Worm (Caenorhabditis elegans) whole organism, young adult: ENCODE measurements around the gene R02D5.1.

Experiments used
- C17E4.6 ChIP-seq: fragments of 200-800 bp; sonication (Bioruptor generic); IDR thresholded peaks from 2 replicates; pipeline ENCODE4 v1.3.6; 2022; ENCODE audit warnings: missing genetic modification reagents, missing genetic modification characterization, missing compliant biosample characterization
- F23B12.7 ChIP-seq: sonication (generic microtip); optimal IDR thresholded peaks from 2 replicates; lab custom pipeline; 2017; ENCODE audit warnings: missing genetic modification characterization, mild to moderate bottlenecking, missing compliant biosample characterization, antibody characterized with exemption, moderate library complexity; ENCODE audit not compliant: insufficient read depth
- F33H1.4 ChIP-seq: fragments of 200-800 bp; sonication (Bioruptor generic); IDR thresholded peaks from 2 replicates; pipeline ENCODE4 v1.3.6; 2022; ENCODE audit warnings: missing genetic modification reagents, missing genetic modification characterization, missing compliant biosample characterization
- F49E8.2 ChIP-seq: sonication (generic microtip); optimal IDR thresholded peaks from 3 replicates; lab custom pipeline; 2017; ENCODE audit warnings: missing genetic modification characterization, mild to moderate bottlenecking, missing compliant biosample characterization, antibody characterized with exemption, moderate library complexity; ENCODE audit not compliant: insufficient read depth
- F55B11.4 ChIP-seq: sonication (generic microtip); optimal IDR thresholded peaks from 2 replicates; lab custom pipeline; 2016; ENCODE audit warnings: missing compliant biosample characterization, missing genetic modification characterization, borderline replicate concordance; ENCODE audit not compliant: insufficient read depth
- K11D2.4 ChIP-seq: fragments of 200-800 bp; sonication (Bioruptor generic); IDR thresholded peaks from 2 replicates; pipeline ENCODE4 v1.3.6; 2022; ENCODE audit warnings: missing genetic modification reagents, missing genetic modification characterization, missing compliant biosample characterization
- Y53G8AR.9 ChIP-seq: fragments of 200-800 bp; sonication (Bioruptor generic); conservative IDR thresholded peaks from 2 replicates; pipeline ENCODE4 v1.3.6; 2022; ENCODE audit warnings: missing genetic modification reagents, missing genetic modification characterization, missing compliant biosample characterization
- Y56A3A.18 ChIP-seq: fragments of 200-800 bp; sonication (Bioruptor generic); IDR thresholded peaks from 2 replicates; pipeline ENCODE4 v1.3.6; 2022; ENCODE audit warnings: missing genetic modification reagents, missing genetic modification characterization, missing compliant biosample characterization
- Y95B8A.8 ChIP-seq: fragments of 200-800 bp; sonication (Bioruptor generic); IDR thresholded peaks from 2 replicates; pipeline ENCODE4 v1.3.6; 2022; ENCODE audit warnings: missing genetic modification reagents, missing genetic modification characterization, missing compliant biosample characterization
- ZK185.1 ChIP-seq: sonication (generic microtip); optimal IDR thresholded peaks from 2 replicates; lab custom pipeline; 2016; ENCODE audit warnings: mild to moderate bottlenecking, missing genetic modification characterization, missing compliant biosample characterization; ENCODE audit not compliant: poor library complexity, severe bottlenecking
- akir-1 ChIP-seq: fragments of 200-800 bp; sonication (Bioruptor generic); optimal IDR thresholded peaks from 2 replicates; lab custom pipeline; 2018; ENCODE audit warnings: mild to moderate bottlenecking, missing genetic modification characterization, moderate library complexity, missing compliant biosample characterization
- aptf-2 ChIP-seq: fragments of 200-800 bp; sonication (Bioruptor generic); conservative IDR thresholded peaks from 2 replicates; pipeline ENCODE4 v1.3.6; 2022; ENCODE audit warnings: missing genetic modification reagents, missing genetic modification characterization, missing compliant biosample characterization
- aptf-3 ChIP-seq: fragments of 200-800 bp; sonication (Bioruptor generic); IDR thresholded peaks from 2 replicates; pipeline ENCODE4 v1.3.6; 2022; ENCODE audit warnings: missing genetic modification characterization, missing compliant biosample characterization
- athp-1 ChIP-seq: sonication (generic microtip); optimal IDR thresholded peaks from 2 replicates; lab custom pipeline; 2017; ENCODE audit warnings: mild to moderate bottlenecking, missing genetic modification characterization, missing compliant biosample characterization
- ccch-3 ChIP-seq: fragments of 200-800 bp; sonication (Bioruptor generic); optimal IDR thresholded peaks from 2 replicates; lab custom pipeline; 2018; ENCODE audit warnings: mild to moderate bottlenecking, missing genetic modification characterization, missing compliant biosample characterization
- cebp-1 ChIP-seq, 2 experiments: fragments of 200-800 bp in 1 of 2; sonication (Bioruptor generic) in 1 of 2; sonication (generic microtip) in 1 of 2; IDR thresholded peaks in 1 of 2; optimal IDR thresholded peaks in 1 of 2; 2 replicates each; pipeline versions ENCODE4 v1.3.6 to Lab custom; 2017 to 2022; ENCODE audit warnings: missing compliant biosample characterization in 2 of 2, missing genetic modification characterization in 2 of 2, mild to moderate bottlenecking in 1 of 2, missing genetic modification reagents in 1 of 2, moderate library complexity in 1 of 2
- ceh-100 ChIP-seq: fragments of 200-800 bp; sonication (Bioruptor generic); IDR thresholded peaks from 2 replicates; pipeline ENCODE4 v1.3.6; 2022; ENCODE audit warnings: missing genetic modification reagents, missing genetic modification characterization, missing compliant biosample characterization
- ceh-58 ChIP-seq: fragments of 200-800 bp; sonication (Bioruptor generic); IDR thresholded peaks from 2 replicates; pipeline ENCODE4 v1.3.6; 2022; ENCODE audit warnings: missing genetic modification characterization, missing compliant biosample characterization
- ceh-79 ChIP-seq: sonication (generic microtip); optimal IDR thresholded peaks from 2 replicates; lab custom pipeline; 2017; ENCODE audit warnings: mild to moderate bottlenecking, missing genetic modification characterization, missing compliant biosample characterization
- ceh-91 ChIP-seq: fragments of 200-800 bp; sonication (Bioruptor generic); IDR thresholded peaks from 2 replicates; pipeline ENCODE4 v1.3.6; 2022; ENCODE audit warnings: missing genetic modification reagents, missing genetic modification characterization, missing compliant biosample characterization
- die-1 ChIP-seq: sonication (generic microtip); optimal IDR thresholded peaks from 2 replicates; lab custom pipeline; 2016; ENCODE audit warnings: missing genotype, mild to moderate bottlenecking, missing genetic modification characterization, missing compliant biosample characterization
- egl-18 ChIP-seq: fragments of 200-800 bp; sonication (Bioruptor generic); IDR thresholded peaks from 2 replicates; pipeline ENCODE4 v1.3.6; 2022; ENCODE audit warnings: missing genetic modification reagents, missing genetic modification characterization, missing compliant biosample characterization
- egl-44 ChIP-seq: fragments of 200-800 bp; sonication (Bioruptor generic); IDR thresholded peaks from 2 replicates; pipeline ENCODE4 v1.3.6; 2022; ENCODE audit warnings: missing genetic modification reagents, missing genetic modification characterization, missing compliant biosample characterization
- ets-4 ChIP-seq: fragments of 200-800 bp; sonication (Bioruptor generic); optimal IDR thresholded peaks from 2 replicates; lab custom pipeline; 2018; ENCODE audit warnings: mild to moderate bottlenecking, missing genetic modification characterization, missing compliant biosample characterization
- him-1 ChIP-seq: sonication (generic microtip); optimal IDR thresholded peaks from 2 replicates; lab custom pipeline; 2016; ENCODE audit warnings: missing genotype, missing genetic modification reagents, missing genetic modification characterization, missing compliant biosample characterization
- hmg-1.2 ChIP-seq: fragments of 200-800 bp; sonication (Bioruptor generic); IDR thresholded peaks from 2 replicates; pipeline ENCODE4 v1.3.6; 2022; ENCODE audit warnings: missing genetic modification reagents, missing genetic modification characterization, missing compliant biosample characterization
- lin-35 ChIP-seq, 3 experiments: fragments of 150-350 bp in 2 of 3; sonication (generic microtip) in 1 of 3; optimal IDR thresholded peaks; 2 replicates each; lab custom pipeline; 2014 to 2018; ENCODE audit warnings: missing biosample characterization in 3 of 3, missing genetic modification characterization in 3 of 3, missing genetic modification reagents in 3 of 3
- lsy-27 ChIP-seq: sonication (generic microtip); optimal IDR thresholded peaks from 2 replicates; lab custom pipeline; 2017; ENCODE audit warnings: missing genetic modification characterization, mild to moderate bottlenecking, missing compliant biosample characterization, antibody characterized with exemption, missing genotype, borderline replicate concordance; ENCODE audit not compliant: insufficient read depth
- madf-3 ChIP-seq: fragments of 200-800 bp; sonication (Bioruptor generic); IDR thresholded peaks from 2 replicates; pipeline ENCODE4 v1.3.6; 2022; ENCODE audit warnings: missing genetic modification reagents, missing genetic modification characterization, missing compliant biosample characterization
- madf-6 ChIP-seq: fragments of 200-800 bp; sonication (Bioruptor generic); IDR thresholded peaks from 2 replicates; pipeline ENCODE4 v1.3.6; 2022; ENCODE audit warnings: missing genetic modification reagents, missing genetic modification characterization, missing compliant biosample characterization
- mcd-1 ChIP-seq: fragments of 200-800 bp; sonication (Bioruptor generic); IDR thresholded peaks from 2 replicates; pipeline ENCODE4 v1.3.6; 2022; ENCODE audit warnings: missing genetic modification reagents, missing genetic modification characterization, missing compliant biosample characterization
- nhr-120 ChIP-seq: fragments of 200-800 bp; sonication (Bioruptor generic); IDR thresholded peaks from 2 replicates; pipeline ENCODE4 v1.3.6; 2022; ENCODE audit warnings: missing genetic modification characterization, missing compliant biosample characterization
- nhr-27 ChIP-seq: fragments of 200-800 bp; sonication (Bioruptor generic); optimal IDR thresholded peaks from 2 replicates; lab custom pipeline; 2018; ENCODE audit warnings: mild to moderate bottlenecking, missing genetic modification characterization, moderate library complexity, missing compliant biosample characterization
- nhr-90 ChIP-seq: sonication (generic microtip); optimal IDR thresholded peaks from 2 replicates; lab custom pipeline; 2016; ENCODE audit warnings: missing genotype, mild to moderate bottlenecking, missing genetic modification characterization, missing compliant biosample characterization
- pbrm-1 ChIP-seq: fragments of 200-800 bp; sonication (Bioruptor generic); IDR thresholded peaks from 2 replicates; pipeline ENCODE4 v1.3.6; 2022; ENCODE audit warnings: missing genetic modification reagents, missing genetic modification characterization, missing compliant biosample characterization
- repo-1 ChIP-seq: sonication (generic microtip); optimal IDR thresholded peaks from 2 replicates; lab custom pipeline; 2017; ENCODE audit warnings: mild to moderate bottlenecking, missing genetic modification characterization, missing compliant biosample characterization
- rpc-1 ChIP-seq, 2 experiments: fragments of 150-350 bp in 1 of 2; sonication (generic microtip) in 1 of 2; optimal IDR thresholded peaks; 2 replicates each; lab custom pipeline; 2014 to 2018; ENCODE audit warnings: missing biosample characterization in 1 of 2, missing genetic modification characterization in 1 of 2, missing genetic modification reagents in 1 of 2, missing genotype in 1 of 2
- sdz-38 ChIP-seq: sonication (generic microtip); optimal IDR thresholded peaks from 2 replicates; lab custom pipeline; 2016; ENCODE audit warnings: missing genotype, missing genetic modification characterization, missing compliant biosample characterization
- somi-1 ChIP-seq: fragments of 200-800 bp; sonication (Bioruptor generic); optimal IDR thresholded peaks from 2 replicates; lab custom pipeline; 2018; ENCODE audit warnings: mild to moderate bottlenecking, missing genetic modification characterization, missing compliant biosample characterization
- sptf-2 ChIP-seq: fragments of 200-800 bp; sonication (Bioruptor generic); optimal IDR thresholded peaks from 2 replicates; lab custom pipeline; 2018; ENCODE audit warnings: mild to moderate bottlenecking, missing genetic modification characterization, missing compliant biosample characterization
- tbp1 ChIP-seq: fragments of 200-800 bp; sonication (Bioruptor generic); optimal IDR thresholded peaks from 2 replicates; lab custom pipeline; 2018; ENCODE audit warnings: mild to moderate bottlenecking, missing genetic modification characterization, missing compliant biosample characterization
- tlf-1 ChIP-seq: fragments of 200-800 bp; sonication (Bioruptor generic); optimal IDR thresholded peaks from 2 replicates; lab custom pipeline; 2018; ENCODE audit warnings: mild to moderate bottlenecking, missing genetic modification characterization, missing compliant biosample characterization
- unc-62 ChIP-seq: fragments of 150-350 bp; optimal IDR thresholded peaks from 2 replicates; lab custom pipeline; 2014; ENCODE audit warnings: missing biosample characterization, missing genetic modification reagents, missing genetic modification characterization

R02D5.1 gene

ce11 chrV:14468196-14468874 lies 39.7 kb upstream of the R02D5.1 start, which contains the start of gene srz-97 (continued):
- TF ChIP-seq ceh-79 (tag; lab: Kevin White, UChicago) = no peak
- TF ChIP-seq Y56A3A.18 (GFP tag; lab: Robert Waterston, UW) = peak; percentile 48; the same call in 1 of the 2 replicates
- no peak for TF ChIP-seq lin-35 (GFP tag; optimal IDR thresholded peaks at IDR 0.05; lab: Kevin White, UChicago)
- no peak for TF ChIP-seq nhr-27
- TF ChIP-seq madf-6 (GFP tag; lab: Robert Waterston, UW) = peak; percentile 83
- no peak for TF ChIP-seq ccch-3
- no peak for TF ChIP-seq somi-1 (GFP tag; lab: Kevin White, UChicago)
- 0 out of 2 replicates have a peak, but pooled peaks have one; percentile 61 for TF ChIP-seq Y53G8AR.9 (GFP tag; lab: Robert Waterston, UW)
- TF ChIP-seq K11D2.4 = no peak
- TF ChIP-seq mcd-1 = peak; percentile 74
- no peak for TF ChIP-seq unc-62 (GFP tag; lab: Kevin White, UChicago)
- TF ChIP-seq cebp-1 (GFP tag; IDR thresholded peaks at IDR 0.05; lab: Robert Waterston, UW) = no peak
- no peak for TF ChIP-seq cebp-1 (tag; optimal IDR thresholded peaks at IDR 0.05; lab: Kevin White, UChicago)
- peak; percentile 74 for TF ChIP-seq tbp1
- TF ChIP-seq athp-1 (tag; lab: Kevin White, UChicago) = peak; percentile 15
- TF ChIP-seq F49E8.2 (tag; lab: Kevin White, UChicago) = peak; percentile 65
- peak; percentile 79 for TF ChIP-seq pbrm-1 (GFP tag; lab: Robert Waterston, UW)
- TF ChIP-seq aptf-2 (GFP tag; lab: Robert Waterston, UW) = peak; percentile 64; the same call in 1 of the 2 replicates
- TF ChIP-seq, all 124 proteins: peak for 45

- no peak for TF ChIP-seq him-1 (tag; lab: Kevin White, UChicago)
- TF ChIP-seq F23B12.7 = no peak
- no peak for TF ChIP-seq aptf-3 (GFP tag; lab: Robert Waterston, UW)
- TF ChIP-seq Y95B8A.8 (GFP tag; lab: Robert Waterston, UW) = no peak
- TF ChIP-seq ceh-100 (GFP tag; lab: Robert Waterston, UW) = no peak
- no peak for TF ChIP-seq Y56A3A.18 (GFP tag; lab: Robert Waterston, UW)
- no peak for TF ChIP-seq sdz-38 (tag; lab: Kevin White, UChicago)
- TF ChIP-seq akir-1 = no peak
- no peak for TF ChIP-seq hmg-1.2 (GFP tag; lab: Robert Waterston, UW)
- TF ChIP-seq F55B11.4 (tag; lab: Kevin White, UChicago) = no peak
- TF ChIP-seq ceh-58 (GFP tag; lab: Robert Waterston, UW) = no peak
- no peak for TF ChIP-seq nhr-120 (GFP tag; lab: Robert Waterston, UW)
- TF ChIP-seq egl-18 = no peak
- no peak for TF ChIP-seq F33H1.4 (GFP tag; lab: Robert Waterston, UW)
Observed at ce11 chrV:14468931-14469330, 39.1 kb upstream of the R02D5.1 start, which contains the start of gene clec-57. clec-57 (plus strand) TSS chrV:14469231.

- TF ChIP-seq F23B12.7 = no peak
- no peak for TF ChIP-seq nhr-90 (tag; lab: Kevin White, UChicago)
- TF ChIP-seq C17E4.6 (GFP tag; lab: Robert Waterston, UW) = no peak
- TF ChIP-seq ZK185.1 (tag; lab: Kevin White, UChicago) = no peak
- no peak for TF ChIP-seq egl-44 (GFP tag; lab: Robert Waterston, UW)
- TF ChIP-seq tlf-1 (GFP tag; lab: Kevin White, UChicago) = no peak
- TF ChIP-seq repo-1 (tag; lab: Kevin White, UChicago) = no peak
- no peak for TF ChIP-seq die-1 (tag; lab: Kevin White, UChicago)
- TF ChIP-seq ets-4 (GFP tag; lab: Kevin White, UChicago) = no peak
- TF ChIP-seq rpc-1 (optimal IDR thresholded peaks at IDR 0.05; lab: Kevin White, UChicago) = no peak
- TF ChIP-seq rpc-1 (tag; optimal IDR thresholded peaks at IDR 0.05; lab: Kevin White, UChicago) = no peak
- TF ChIP-seq sptf-2 (GFP tag; lab: Kevin White, UChicago) = no peak
- TF ChIP-seq lsy-27 (tag; lab: Kevin White, UChicago) = no peak
- no peak for TF ChIP-seq ceh-91 (GFP tag; lab: Robert Waterston, UW)
- TF ChIP-seq madf-3 (GFP tag; lab: Robert Waterston, UW) = no peak
- TF ChIP-seq, all 124 proteins: peak for 0
Observed at ce11 chrV:14472229-14472628, 35.8 kb upstream of the R02D5.1 start, which contains the start of gene clec-227. clec-227 (plus strand) TSS chrV:14472529.
